Fruit fly (Drosophila melanogaster): ENCODE results near the gene CG11458.

DNA sequence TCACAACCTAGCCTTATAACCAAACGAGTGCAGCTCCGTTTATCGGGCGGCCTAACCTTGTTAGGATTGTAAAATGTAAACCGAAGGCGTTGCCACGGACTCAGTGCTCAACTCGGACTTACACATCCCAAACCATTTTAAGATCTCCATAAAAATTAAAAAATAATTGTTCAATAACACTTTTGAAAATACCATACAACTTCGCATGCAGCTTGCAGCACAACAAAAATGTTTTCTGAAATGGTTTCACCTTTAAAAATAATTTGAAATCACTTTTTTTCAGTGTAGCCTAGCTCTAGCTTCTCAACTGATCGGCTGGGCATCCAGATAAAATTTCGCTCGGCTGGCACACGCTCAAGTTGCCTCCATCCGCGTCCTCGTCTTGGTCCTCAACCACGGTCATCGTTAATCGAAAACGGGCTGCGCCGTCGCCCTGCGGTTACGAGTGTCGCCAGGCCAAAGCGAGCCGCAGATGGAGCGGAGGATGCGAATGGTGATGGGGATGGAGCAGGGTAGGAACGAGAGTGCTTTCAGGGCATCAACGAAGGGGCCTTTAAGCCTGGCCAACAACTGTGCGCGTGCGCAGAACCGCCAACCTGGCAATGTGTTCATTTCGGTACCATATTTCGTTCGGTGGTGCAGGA is 46.0 kb downstream of the CG11458 start:
- TF ChIP-seq Myc (optimal IDR thresholded peaks at IDR 0.05) (no peak), psq (optimal IDR thresholded peaks at IDR 0.05) (no peak), ttk (optimal IDR thresholded peaks at IDR 0.05) (no peak)
